Worm (Caenorhabditis elegans): ENCODE data around the gene T27E7.9.

- TF ChIP-seq cog-1 (tag; optimal IDR thresholded peaks at IDR 0.05) (no peak), ztf-23 (GFP tag; IDR thresholded peaks at IDR 0.05) (no peak), klf-2 (GFP tag; conservative IDR thresholded peaks at IDR 0.05) (no peak), T22C8.4 (GFP tag; IDR thresholded peaks at IDR 0.05) (no peak), ztf-29 (GFP tag; IDR thresholded peaks at IDR 0.05) (no peak), med-1 (GFP tag; optimal IDR thresholded peaks at IDR 0.05; ENCODE audit: insufficient read depth) (no peak), flt-1 (GFP tag; IDR thresholded peaks at IDR 0.05) (no peak), tab-1 (GFP tag; IDR thresholded peaks at IDR 0.05) (no peak)
Observed at ce11 chrIV:14554788-14555187, 5.6 kb upstream of the T27E7.9 start, which contains the start of gene Y57G11B.6.
